Worm (Caenorhabditis elegans) whole organism, mixed stage, embryonic: Measurements from ENCODE around the gene npr-33.

Source experiments
- bed-3 ChIP-seq: fragments of 200-800 bp; sonication (Bioruptor generic); optimal IDR thresholded peaks from 3 replicates; lab custom pipeline; 2018; ENCODE audit warnings: mild to moderate bottlenecking, missing genetic modification characterization, moderate library complexity, missing compliant biosample characterization
- ceh-83 ChIP-seq: fragments of 200-800 bp; sonication (Bioruptor generic); optimal IDR thresholded peaks from 2 replicates; lab custom pipeline; 2018; ENCODE audit warnings: mild to moderate bottlenecking, missing genetic modification characterization, missing compliant biosample characterization
- ces-1 ChIP-seq: fragments of 150-350 bp; optimal IDR thresholded peaks from 2 replicates; lab custom pipeline; 2014; ENCODE audit warnings: missing biosample characterization, missing genetic modification reagents, missing genetic modification characterization
- elt-1 ChIP-seq: sonication (generic microtip); optimal IDR thresholded peaks from 2 replicates; lab custom pipeline; 2017; ENCODE audit warnings: missing genetic modification characterization, mild to moderate bottlenecking, missing compliant biosample characterization, antibody characterized with exemption, moderate library complexity, borderline replicate concordance; ENCODE audit not compliant: insufficient read depth
- lsy-2 ChIP-seq: fragments of 150-350 bp; optimal IDR thresholded peaks from 2 replicates; lab custom pipeline; 2014; ENCODE audit warnings: missing biosample characterization, missing genetic modification characterization
- mep-1 ChIP-seq: fragments of 150-350 bp; optimal IDR thresholded peaks from 2 replicates; lab custom pipeline; 2017; ENCODE audit warnings: missing biosample characterization, missing genetic modification reagents, missing genetic modification characterization, inconsistent platforms
- nhr-2 ChIP-seq: fragments of 150-350 bp; optimal IDR thresholded peaks from 2 replicates; lab custom pipeline; 2014; ENCODE audit warnings: missing biosample characterization, missing genetic modification characterization
- nhr-237 ChIP-seq: fragments of 150-350 bp; optimal IDR thresholded peaks from 2 replicates; lab custom pipeline; 2014; ENCODE audit warnings: missing biosample characterization, missing genetic modification characterization
- nhr-76 ChIP-seq: sonication (generic microtip); optimal IDR thresholded peaks from 2 replicates; lab custom pipeline; 2017; ENCODE audit warnings: missing biosample characterization, missing genetic modification characterization
- pha-4 ChIP-seq: fragments of 150-350 bp; optimal IDR thresholded peaks from 2 replicates; lab custom pipeline; 2018; ENCODE audit warnings: missing biosample characterization, missing genetic modification reagents, missing genetic modification characterization
- unc-39 ChIP-seq: fragments of 150-350 bp; optimal IDR thresholded peaks from 2 replicates; lab custom pipeline; 2014; ENCODE audit warnings: missing biosample characterization, missing genetic modification characterization
- ztf-11 ChIP-seq: fragments of 150-350 bp; optimal IDR thresholded peaks from 2 replicates; lab custom pipeline; 2014; ENCODE audit warnings: missing biosample characterization, missing genetic modification characterization

ce11 chrX:15937854-15938253 is 27.4 kb downstream of the npr-33 start:
- TF ChIP-seq lsy-2 (tag; lab: Kevin White, UChicago) (no peak), nhr-2 (no peak), nhr-76 (no peak), ztf-11 (tag; lab: Kevin White, UChicago) (no peak), mep-1 (tag; lab: Kevin White, UChicago) (no peak), ceh-83 (no peak), bed-3 (GFP tag; lab: Kevin White, UChicago) (no peak), elt-1 (tag; lab: Kevin White, UChicago) (no peak), unc-39 (tag; lab: Kevin White, UChicago) (no peak), pha-4 (tag; lab: Kevin White, UChicago) (no peak), nhr-237 (tag; lab: Kevin White, UChicago) (no peak), ces-1 (GFP tag; lab: Kevin White, UChicago) (no peak)
